Fruit fly (Drosophila melanogaster) whole organism, embryonic: ENCODE results near the gene east.

Experiments used
- Bdp1 ChIP-seq: fragments of 200-800 bp; sonication (Bioruptor generic); optimal IDR thresholded peaks from 3 replicates; lab custom pipeline; 2016; ENCODE audit warnings: missing biosample characterization, missing genetic modification characterization
- BtbVII ChIP-seq: fragments of 200-800 bp; sonication (Bioruptor generic); optimal IDR thresholded peaks from 3 replicates; lab custom pipeline; 2017; ENCODE audit warnings: missing biosample characterization, mild to moderate bottlenecking, missing genetic modification characterization
- CG10462 ChIP-seq: fragments of 200-800 bp; sonication (Bioruptor generic); optimal IDR thresholded peaks from 2 replicates; lab custom pipeline; 2016; ENCODE audit warnings: missing biosample characterization, missing genetic modification characterization
- CG12391 ChIP-seq: fragments of 200-800 bp; sonication (Bioruptor generic); optimal IDR thresholded peaks from 3 replicates; lab custom pipeline; 2018; ENCODE audit warnings: missing biosample characterization, mild to moderate bottlenecking, missing genetic modification characterization, moderate library complexity
- CG12942 ChIP-seq: fragments of 200-800 bp; sonication (Bioruptor generic); optimal IDR thresholded peaks from 3 replicates; lab custom pipeline; 2016; ENCODE audit warnings: missing biosample characterization, missing genetic modification characterization
- CG31365 ChIP-seq: fragments of 200-800 bp; sonication (Bioruptor generic); optimal IDR thresholded peaks from 2 replicates; lab custom pipeline; 2018; ENCODE audit warnings: missing biosample characterization, mild to moderate bottlenecking, missing genetic modification characterization
- CG31388 ChIP-seq: fragments of 200-800 bp; sonication (Bioruptor generic); optimal IDR thresholded peaks from 2 replicates; lab custom pipeline; 2016; ENCODE audit warnings: missing biosample characterization, missing genetic modification characterization
- CG4404 ChIP-seq: fragments of 200-800 bp; sonication (Bioruptor generic); IDR thresholded peaks from 2 replicates; pipeline ENCODE4 v1.3.6; 2022; ENCODE audit warnings: missing biosample characterization, missing genetic modification characterization
- CG4820 ChIP-seq: fragments of 200-800 bp; sonication (Bioruptor generic); optimal IDR thresholded peaks from 3 replicates; lab custom pipeline; 2016; ENCODE audit warnings: missing biosample characterization, missing genetic modification characterization
- CG5180 ChIP-seq: fragments of 200-800 bp; sonication (Bioruptor generic); optimal IDR thresholded peaks from 3 replicates; lab custom pipeline; 2017; ENCODE audit warnings: missing biosample characterization, missing genetic modification characterization, mild to moderate bottlenecking, moderate library complexity, missing genetic modification reagents
- CG7372 ChIP-seq: fragments of 200-800 bp; sonication (Bioruptor generic); IDR thresholded peaks from 2 replicates; pipeline ENCODE4 v1.3.6; 2022; ENCODE audit warnings: missing biosample characterization, missing genetic modification characterization
- CG7745 ChIP-seq: fragments of 200-800 bp; sonication (Bioruptor generic); optimal IDR thresholded peaks from 2 replicates; lab custom pipeline; 2018; ENCODE audit warnings: missing biosample characterization, mild to moderate bottlenecking, missing genetic modification characterization, moderate library complexity
- CG9609 ChIP-seq: fragments of 200-800 bp; sonication (Bioruptor generic); optimal IDR thresholded peaks from 3 replicates; lab custom pipeline; 2016; ENCODE audit warnings: missing biosample characterization, missing genetic modification characterization
- CG9727 ChIP-seq: fragments of 200-800 bp; sonication (Bioruptor generic); optimal IDR thresholded peaks from 3 replicates; lab custom pipeline; 2017; ENCODE audit warnings: missing biosample characterization, mild to moderate bottlenecking, missing genetic modification characterization
- Camta ChIP-seq: fragments of 200-800 bp; sonication (Bioruptor generic); optimal IDR thresholded peaks from 2 replicates; lab custom pipeline; 2016; ENCODE audit warnings: missing biosample characterization, missing genetic modification characterization
- D ChIP-seq, 2 experiments: fragments of 200-800 bp in 1 of 2; fragments of >200 bp in 1 of 2; sonication (Bioruptor generic) in 1 of 2; optimal IDR thresholded peaks; 2 replicates in 1 of 2; 3 replicates in 1 of 2; lab custom pipeline; 2017; ENCODE audit warnings: mild to moderate bottlenecking in 1 of 2, missing biosample characterization in 1 of 2, missing genetic modification characterization in 1 of 2, missing genetic modification reagents in 1 of 2
- Dbx ChIP-seq: fragments of 200-800 bp; sonication (Bioruptor generic); IDR thresholded peaks from 3 replicates; pipeline ENCODE4 v1.3.6; 2022; ENCODE audit warnings: missing biosample characterization, missing genetic modification characterization
- Dip2 ChIP-seq: fragments of 200-800 bp; sonication (Bioruptor generic); IDR thresholded peaks from 2 replicates; pipeline ENCODE4 v1.3.6; 2022; ENCODE audit warnings: missing biosample characterization, missing genetic modification characterization
- E2f1 ChIP-seq: fragments of 200-800 bp; sonication (Bioruptor generic); IDR thresholded peaks from 2 replicates; pipeline ENCODE4 v1.3.6; 2022; ENCODE audit warnings: missing biosample characterization, missing genetic modification characterization
- E2f2 ChIP-seq: fragments of 200-800 bp; sonication (Bioruptor generic); IDR thresholded peaks from 2 replicates; pipeline ENCODE4 v1.3.6; 2022; ENCODE audit warnings: missing biosample characterization, missing genetic modification characterization
- Fer3 ChIP-seq: fragments of 200-800 bp; sonication (Bioruptor generic); optimal IDR thresholded peaks from 2 replicates; lab custom pipeline; 2018; ENCODE audit warnings: missing biosample characterization, mild to moderate bottlenecking, missing genetic modification characterization, moderate library complexity
- HmgD ChIP-seq: fragments of 200-800 bp; sonication (Bioruptor generic); optimal IDR thresholded peaks from 3 replicates; lab custom pipeline; 2016; ENCODE audit warnings: missing biosample characterization, missing genetic modification characterization
- Hr51 ChIP-seq, 2 experiments: fragments of 200-800 bp; sonication (Bioruptor generic); optimal IDR thresholded peaks; 2 replicates in 1 of 2; 3 replicates in 1 of 2; lab custom pipeline; 2016 to 2018; ENCODE audit warnings: missing biosample characterization in 2 of 2, missing genetic modification characterization in 2 of 2, mild to moderate bottlenecking in 1 of 2, moderate library complexity in 1 of 2
- Hr78 ChIP-seq, 2 experiments: fragments of 200-800 bp in 1 of 2; fragments of >200 bp in 1 of 2; sonication (Bioruptor generic) in 1 of 2; optimal IDR thresholded peaks; 2 replicates each; lab custom pipeline; 2017 to 2019; ENCODE audit warnings: missing biosample characterization in 2 of 2, missing genetic modification characterization in 2 of 2, mild to moderate bottlenecking in 1 of 2, moderate library complexity in 1 of 2
- NK7.1 ChIP-seq: fragments of 200-800 bp; sonication (Bioruptor generic); optimal IDR thresholded peaks from 3 replicates; lab custom pipeline; 2016; ENCODE audit warnings: missing biosample characterization, missing genetic modification characterization
- Poxn ChIP-seq: fragments of 200-800 bp; sonication (Bioruptor generic); IDR thresholded peaks from 2 replicates; pipeline ENCODE4 v1.3.6; 2022; ENCODE audit warnings: missing biosample characterization, missing genetic modification characterization
- Ptx1 ChIP-seq: fragments of 200-800 bp; sonication (Bioruptor generic); IDR thresholded peaks from 2 replicates; pipeline ENCODE4 v1.3.6; 2022; ENCODE audit warnings: missing biosample characterization, missing genetic modification characterization
- Sox102F ChIP-seq: fragments of 200-800 bp; sonication (Bioruptor generic); optimal IDR thresholded peaks from 2 replicates; lab custom pipeline; 2018; ENCODE audit warnings: missing biosample characterization, mild to moderate bottlenecking, missing genetic modification characterization, moderate library complexity
- ac ChIP-seq: fragments of 200-800 bp; sonication (Bioruptor generic); optimal IDR thresholded peaks from 3 replicates; lab custom pipeline; 2017; ENCODE audit warnings: missing biosample characterization, mild to moderate bottlenecking, missing genetic modification characterization
- ara ChIP-seq: fragments of 200-800 bp; sonication (Bioruptor generic); IDR thresholded peaks from 2 replicates; pipeline ENCODE4 v1.3.6; 2022; ENCODE audit warnings: missing biosample characterization, missing genetic modification characterization
- ash1 ChIP-seq: fragments of 200-800 bp; sonication (Bioruptor generic); optimal IDR thresholded peaks from 2 replicates; lab custom pipeline; 2018; ENCODE audit warnings: missing biosample characterization, mild to moderate bottlenecking, missing genetic modification characterization
- cas ChIP-seq: fragments of 200-800 bp; sonication (Bioruptor generic); IDR thresholded peaks from 2 replicates; pipeline ENCODE4 v1.3.6; 2022; ENCODE audit warnings: missing biosample characterization, missing genetic modification characterization
- chm ChIP-seq: fragments of 200-800 bp; sonication (Bioruptor generic); IDR thresholded peaks from 2 replicates; pipeline ENCODE4 v1.3.6; 2022; ENCODE audit warnings: missing biosample characterization, missing genetic modification characterization
- crp ChIP-seq, 2 experiments: fragments of 200-800 bp; sonication (Bioruptor generic); optimal IDR thresholded peaks; 2 replicates in 1 of 2; 3 replicates in 1 of 2; lab custom pipeline; 2017; ENCODE audit warnings: missing biosample characterization in 2 of 2, missing genetic modification characterization in 2 of 2, mild to moderate bottlenecking in 1 of 2, moderate library complexity in 1 of 2
- eyg ChIP-seq: fragments of 200-800 bp; sonication (Bioruptor generic); optimal IDR thresholded peaks from 3 replicates; lab custom pipeline; 2016; ENCODE audit warnings: missing biosample characterization, missing genetic modification characterization
- fd64A ChIP-seq: fragments of 200-800 bp; sonication (Bioruptor generic); optimal IDR thresholded peaks from 3 replicates; lab custom pipeline; 2018; ENCODE audit warnings: missing biosample characterization, mild to moderate bottlenecking, missing genetic modification characterization
- her ChIP-seq: fragments of 200-800 bp; sonication (Bioruptor generic); optimal IDR thresholded peaks from 2 replicates; lab custom pipeline; 2016; ENCODE audit warnings: missing biosample characterization, missing genetic modification characterization
- klu ChIP-seq: fragments of 200-800 bp; sonication (Bioruptor generic); IDR thresholded peaks from 2 replicates; pipeline ENCODE4 v1.3.6; 2022; ENCODE audit warnings: missing biosample characterization, missing genetic modification characterization
- mam ChIP-seq: fragments of 200-800 bp; sonication (Bioruptor generic); optimal IDR thresholded peaks from 3 replicates; lab custom pipeline; 2016; ENCODE audit warnings: missing biosample characterization, missing genetic modification characterization
- nmo ChIP-seq: fragments of 200-800 bp; sonication (Bioruptor generic); optimal IDR thresholded peaks from 2 replicates; lab custom pipeline; 2018; ENCODE audit warnings: missing biosample characterization, mild to moderate bottlenecking, missing genetic modification characterization, moderate library complexity
- pan ChIP-seq, 4 experiments: fragments of >200 bp in 3 of 4; fragments of 200-800 bp in 1 of 4; sonication (Bioruptor generic) in 1 of 4; optimal IDR thresholded peaks in 3 of 4; IDR thresholded peaks in 1 of 4; 2 replicates each; pipeline versions ENCODE4 v1.3.6 to Lab custom; 2017 to 2022; ENCODE audit warnings: missing biosample characterization in 2 of 4, missing genetic modification characterization in 2 of 4, mixed read lengths in 1 of 4
- phol ChIP-seq: fragments of 200-800 bp; sonication (Bioruptor generic); optimal IDR thresholded peaks from 3 replicates; lab custom pipeline; 2018; ENCODE audit warnings: missing biosample characterization, mild to moderate bottlenecking, missing genetic modification characterization, moderate library complexity
- sens ChIP-seq: fragments of 200-800 bp; sonication (Bioruptor generic); peaks from one replicate; lab custom pipeline; 2016; ENCODE audit warnings: missing biosample characterization, missing genetic modification characterization
- sisA ChIP-seq: fragments of 200-800 bp; sonication (Bioruptor generic); IDR thresholded peaks from 2 replicates; pipeline ENCODE4 v1.3.6; 2022; ENCODE audit warnings: missing biosample characterization, missing genetic modification characterization
- sob ChIP-seq: fragments of 200-800 bp; sonication (Bioruptor generic); IDR thresholded peaks from 2 replicates; pipeline ENCODE4 v1.3.6; 2022; ENCODE audit warnings: missing biosample characterization, missing genetic modification characterization
- sr ChIP-seq: fragments of 200-800 bp; sonication (Bioruptor generic); IDR thresholded peaks from 3 replicates; pipeline ENCODE4 v1.3.6; 2022; ENCODE audit warnings: missing biosample characterization, missing genetic modification characterization
- ttk ChIP-seq: fragments of 200-800 bp; sonication (Bioruptor generic); IDR thresholded peaks from 2 replicates; pipeline ENCODE4 v2.1.2; 2022; ENCODE audit warnings: missing biosample characterization, missing genetic modification characterization

east gene

dm6 chrX:2050070-2050899 lies 39.6 kb downstream of the east start, which contains the start of gene moody (continued):
- TF ChIP-seq CG9609 (GFP tag; lab: Kevin White, UChicago) = peak; percentile 97
- peak; percentile 98 for TF ChIP-seq cas
- TF ChIP-seq CG9727 = peak; percentile 91
- peak in 1 of 2 experiments; percentile 89 for TF ChIP-seq Hr78 (GFP tag; optimal IDR thresholded peaks at IDR 0.05; lab: Kevin White, UChicago)
- peak; percentile 99 for TF ChIP-seq Dbx (GFP tag; lab: Robert Waterston, UW)
- TF ChIP-seq sisA (GFP tag; lab: Robert Waterston, UW) = peak; percentile 98
- TF ChIP-seq nmo (GFP tag; lab: Kevin White, UChicago) = peak; percentile 88
- peak; percentile 97 for TF ChIP-seq ash1 (GFP tag; lab: Kevin White, UChicago)
- TF ChIP-seq Ptx1 (GFP tag; lab: Robert Waterston, UW) = peak; percentile 98
- TF ChIP-seq pan (optimal IDR thresholded peaks at IDR 0.05; lab: Kevin White, UChicago) = no peak
- TF ChIP-seq pan (GFP tag; optimal IDR thresholded peaks at IDR 0.05 in 1 of 2, IDR thresholded peaks at IDR 0.05 in 1 of 2) = peak in 1 of 2 experiments; percentile 99
- peak; percentile 97 for TF ChIP-seq Fer3 (tag; lab: Kevin White, UChicago)
- peak; percentile 98 for TF ChIP-seq E2f1 (GFP tag; lab: Robert Waterston, UW)
- peak; percentile 57 for TF ChIP-seq ac (GFP tag; lab: Kevin White, UChicago)
- TF ChIP-seq Sox102F = peak; percentile 94
- peak; percentile 98 for TF ChIP-seq CG7372 (GFP tag; lab: Robert Waterston, UW)
- peak; percentile 99 for TF ChIP-seq sr (GFP tag; lab: Robert Waterston, UW)
- peak; percentile 89 for TF ChIP-seq CG10462 (GFP tag; lab: Kevin White, UChicago)
- peak; percentile 99 for TF ChIP-seq HmgD (GFP tag; lab: Kevin White, UChicago)
- peak; percentile 98 for TF ChIP-seq ara
- peak; percentile 96 for TF ChIP-seq NK7.1 (GFP tag; lab: Kevin White, UChicago)
- TF ChIP-seq CG5180 (GFP tag; lab: Kevin White, UChicago) = peak; percentile 89
- TF ChIP-seq her = peak; percentile 97
- peak; percentile 93 for TF ChIP-seq Poxn (GFP tag; lab: Robert Waterston, UW)
- peak; percentile 83 for TF ChIP-seq phol (tag; lab: Kevin White, UChicago)
- TF ChIP-seq sob (GFP tag; lab: Robert Waterston, UW) = peak; percentile 99
- TF ChIP-seq Bdp1 (GFP tag; lab: Kevin White, UChicago) = peak; percentile 88
- TF ChIP-seq CG4820 (GFP tag; lab: Kevin White, UChicago) = peak; percentile 92
- TF ChIP-seq CG12942 (GFP tag; lab: Kevin White, UChicago) = peak; percentile 98
- peak; percentile 95 for TF ChIP-seq Camta (GFP tag; lab: Kevin White, UChicago)
- TF ChIP-seq mam (GFP tag; lab: Kevin White, UChicago) = peak; percentile 99
- peak; percentile 97 for TF ChIP-seq ttk (GFP tag; lab: Robert Waterston, UW)
- peak; percentile 97 for TF ChIP-seq BtbVII
- peak; percentile 99 for TF ChIP-seq sens (GFP tag; lab: Kevin White, UChicago)
- no peak for TF ChIP-seq D (optimal IDR thresholded peaks at IDR 0.05; lab: Kevin White, UChicago)
- TF ChIP-seq D (GFP tag; optimal IDR thresholded peaks at IDR 0.05; lab: Kevin White, UChicago) = peak; percentile 92
- peak; percentile 92 to 97 for TF ChIP-seq Hr51 (GFP tag; optimal IDR thresholded peaks at IDR 0.05; lab: Kevin White, UChicago)
- TF ChIP-seq chm = peak; percentile 99
- TF ChIP-seq CG12391 (tag; lab: Kevin White, UChicago) = peak; percentile 95
- TF ChIP-seq crp (GFP tag; optimal IDR thresholded peaks at IDR 0.05; lab: Kevin White, UChicago) = peak in 1 of 2 experiments; percentile 66
- TF ChIP-seq Dip2 (GFP tag; lab: Robert Waterston, UW) = peak; percentile 57; the same call in 1 of the 2 replicates
- TF ChIP-seq klu (GFP tag; lab: Robert Waterston, UW) = peak; percentile 96
- TF ChIP-seq fd64A (GFP tag; lab: Kevin White, UChicago) = peak; percentile 85
- TF ChIP-seq E2f2 (GFP tag; lab: Robert Waterston, UW) = peak; percentile 80
- peak; percentile 93 for TF ChIP-seq CG31365 (tag; lab: Kevin White, UChicago)
- TF ChIP-seq CG7745 (tag; lab: Kevin White, UChicago) = peak; percentile 41
- TF ChIP-seq eyg (GFP tag; lab: Kevin White, UChicago) = peak; percentile 96
- peak; percentile 82 for TF ChIP-seq CG31388 (GFP tag; lab: Kevin White, UChicago)
- TF ChIP-seq CG4404 = peak; percentile 93
